Worm (Caenorhabditis elegans): ENCODE data around the gene F11G11.14.

DNA sequence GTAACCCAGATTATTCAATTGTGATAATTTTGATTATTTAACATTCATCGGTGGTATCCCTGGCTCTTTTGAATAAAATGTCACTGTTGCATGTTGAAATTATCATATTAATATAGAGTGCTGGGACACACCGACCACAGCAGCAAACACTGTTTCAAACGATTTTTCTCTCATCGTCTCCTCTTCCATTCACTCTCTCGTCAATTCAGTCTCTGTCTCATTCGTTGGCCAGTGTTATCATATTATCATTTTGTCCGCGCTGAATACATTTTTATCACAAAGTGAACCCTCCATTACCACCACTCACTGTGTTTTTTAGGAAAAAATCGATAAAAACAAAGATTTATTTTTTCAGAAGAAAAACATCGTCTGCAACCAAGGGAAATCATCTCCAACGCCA is 6.4 kb upstream of the F11G11.14 start:
- no peak for TF ChIP-seq unc-62 (GFP tag; optimal IDR thresholded peaks at IDR 0.05)
- TF ChIP-seq nhr-6 (tag; optimal IDR thresholded peaks at IDR 0.05): no peak
- no peak for TF ChIP-seq alr-1 (tag; optimal IDR thresholded peaks at IDR 0.05)
- no peak for TF ChIP-seq nhr-25 (tag; optimal IDR thresholded peaks at IDR 0.05)
- TF ChIP-seq nhr-11 (tag; optimal IDR thresholded peaks at IDR 0.05): no peak
- no peak for TF ChIP-seq zag-1 (tag; optimal IDR thresholded peaks at IDR 0.05)
- no peak for TF ChIP-seq ztf-11 (tag; optimal IDR thresholded peaks at IDR 0.05)
- TF ChIP-seq F13H6.1 (tag; optimal IDR thresholded peaks at IDR 0.05): no peak

Data from whole organism, L2 larva.